Fruit fly (Drosophila melanogaster): Measurements from ENCODE around the gene heca.

DNA sequence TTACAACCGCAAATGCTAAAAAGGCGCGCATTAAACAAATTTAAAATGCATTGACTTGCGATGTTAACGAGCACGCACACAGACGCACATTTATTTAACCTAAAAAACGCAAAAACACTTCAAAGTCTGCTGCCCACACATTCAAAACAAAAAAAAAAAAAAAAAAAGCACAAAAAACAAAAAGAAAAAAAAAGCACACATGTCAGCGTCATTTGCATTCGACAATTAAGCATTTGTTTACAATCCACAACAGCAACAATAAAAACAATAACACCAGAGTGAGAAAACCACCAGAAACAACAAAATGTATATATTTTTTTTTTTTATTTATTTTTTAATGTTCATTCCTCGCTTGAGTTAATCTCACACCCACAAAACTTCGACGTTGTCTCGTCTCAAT is 36.6 kb downstream of the heca start:
- no peak for TF ChIP-seq pan (optimal IDR thresholded peaks at IDR 0.05)
- no peak for TF ChIP-seq pan (GFP tag; optimal IDR thresholded peaks at IDR 0.05 in 1 of 2, IDR thresholded peaks at IDR 0.05 in 1 of 2)
- no peak for TF ChIP-seq pb (GFP tag; optimal IDR thresholded peaks at IDR 0.05)
- TF ChIP-seq Neu2 (GFP tag; optimal IDR thresholded peaks at IDR 0.05; ENCODE audit: borderline replicate concordance) = no peak
- no peak for TF ChIP-seq CG4360 (GFP tag; IDR thresholded peaks at IDR 0.05)
- no peak for TF ChIP-seq ERR (GFP tag; optimal IDR thresholded peaks at IDR 0.05)
- no peak for TF ChIP-seq amos (GFP tag; IDR thresholded peaks at IDR 0.05; ENCODE audit: partially characterized antibody)
- no peak for TF ChIP-seq croc (GFP tag; conservative IDR thresholded peaks at IDR 0.05)
- no peak for TF ChIP-seq PHDP (tag; optimal IDR thresholded peaks at IDR 0.05)
- TF ChIP-seq ac (GFP tag; optimal IDR thresholded peaks at IDR 0.05) = no peak
- TF ChIP-seq Dip2 (GFP tag; IDR thresholded peaks at IDR 0.05) = no peak
